Worm (Caenorhabditis elegans): ENCODE data around the gene dyf-4.
A peak's percentile ranks its signal among the peaks of the same experiment; 100 is the strongest.

The dyf-4 gene

ce11 chrV:12564902-12565301 lies 39.4 kb upstream of the dyf-4 start (continued):
- no peak for TF ChIP-seq snu-23 (GFP tag; optimal IDR thresholded peaks at IDR 0.05)
- TF ChIP-seq egl-27 (tag; optimal IDR thresholded peaks at IDR 0.05) = no peak
- TF ChIP-seq nhr-84 (tag; optimal IDR thresholded peaks at IDR 0.05) = no peak

ce11 chrV:12563187-12563586 lies 37.6 kb upstream of the dyf-4 start, which contains the start of gene mrps-5:
TSS of gene mrps-5 (plus strand) at chrV:12563487.
- TF ChIP-seq unc-86 (tag; optimal IDR thresholded peaks at IDR 0.05) = no peak
- TF ChIP-seq nhr-77 (tag; optimal IDR thresholded peaks at IDR 0.05) = no peak

- TF ChIP-seq lsy-2 (tag; optimal IDR thresholded peaks at IDR 0.05) (peak; percentile 33 to 47), rnt-1 (tag; optimal IDR thresholded peaks at IDR 0.05) (peak; percentile 14), nhr-85 (tag) (no peak), xbp-1 (tag; optimal IDR thresholded peaks at IDR 0.05) (peak; percentile 66), tlp-1 (tag; optimal IDR thresholded peaks at IDR 0.05) (no peak), snu-23 (GFP tag; optimal IDR thresholded peaks at IDR 0.05) (peak; percentile 36), swsn-7 (tag; optimal IDR thresholded peaks at IDR 0.05) (peak; percentile 25), mab-9 (GFP tag; IDR thresholded peaks at IDR 0.05) (no peak), ama-1 (optimal IDR thresholded peaks at IDR 0.05) (no peak), pax-3 (tag; optimal IDR thresholded peaks at IDR 0.05) (no peak), dpl-1 (GFP tag; optimal IDR thresholded peaks at IDR 0.05) (peak in 1 of 3 experiments; percentile 37), pag-3 (tag; optimal IDR thresholded peaks at IDR 0.05; ENCODE audit: borderline replicate concordance, insufficient read depth) (no peak), C04F5.9 (tag; optimal IDR thresholded peaks at IDR 0.05) (no peak), lin-35 (GFP tag; optimal IDR thresholded peaks at IDR 0.05) (peak; percentile 3 to 50), lin-13 (GFP tag; optimal IDR thresholded peaks at IDR 0.05) (no peak), efl-1 (optimal IDR thresholded peaks at IDR 0.05) (peak in 1 of 2 experiments; percentile 41), efl-1 (GFP tag; optimal IDR thresholded peaks at IDR 0.05 in 1 of 2) (peak in 1 of 2 experiments; percentile 40), mep-1 (tag; optimal IDR thresholded peaks at IDR 0.05) (peak; percentile 42), nhr-19 (GFP tag; conservative IDR thresholded peaks at IDR 0.05) (peak; percentile 22), blmp-1 (tag; optimal IDR thresholded peaks at IDR 0.05) (peak; percentile 30), nhr-20 (tag; optimal IDR thresholded peaks at IDR 0.05) (peak; percentile 12), nhr-84 (tag; optimal IDR thresholded peaks at IDR 0.05) (no peak), F16B12.6 (tag; optimal IDR thresholded peaks at IDR 0.05) (peak; percentile 1), nhr-71 (tag; optimal IDR thresholded peaks at IDR 0.05) (peak; percentile 38), nhr-90 (tag; optimal IDR thresholded peaks at IDR 0.05; ENCODE audit: poor library complexity) (peak; percentile 29), fkh-8 (tag; optimal IDR thresholded peaks at IDR 0.05) (no peak), grh-1 (GFP tag; IDR thresholded peaks at IDR 0.05) (no peak), nhr-47 (tag; optimal IDR thresholded peaks at IDR 0.05) (peak; percentile 2), isw-1 (GFP tag; IDR thresholded peaks at IDR 0.05) (no peak)
Measured at ce11 chrV:12560328-12560782, 34.8 kb upstream of the dyf-4 start, which contains the start of gene sel-1. TSS of gene sel-1 (plus strand) at chrV:12560732.

ce11 chrV:12556904-12557303 lies 31.4 kb upstream of the dyf-4 start:
- no peak for TF ChIP-seq ceh-88 (GFP tag; IDR thresholded peaks at IDR 0.05)
- no peak for TF ChIP-seq ztf-11 (tag; optimal IDR thresholded peaks at IDR 0.05)
- no peak for TF ChIP-seq ceh-82 (tag; optimal IDR thresholded peaks at IDR 0.05)
- no peak for TF ChIP-seq zip-4 (GFP tag; optimal IDR thresholded peaks at IDR 0.05)
- TF ChIP-seq lsy-2 (tag; optimal IDR thresholded peaks at IDR 0.05) = no peak
- TF ChIP-seq lin-35 (GFP tag; optimal IDR thresholded peaks at IDR 0.05) = no peak
- no peak for TF ChIP-seq sox-4 (tag; optimal IDR thresholded peaks at IDR 0.05)
- no peak for TF ChIP-seq irx-1 (tag; optimal IDR thresholded peaks at IDR 0.05)
- no peak for TF ChIP-seq lin-15B (tag; optimal IDR thresholded peaks at IDR 0.05)
- no peak for TF ChIP-seq Y116A8C.19 (tag; optimal IDR thresholded peaks at IDR 0.05; ENCODE audit: borderline replicate concordance)
- TF ChIP-seq ztf-4 (tag; optimal IDR thresholded peaks at IDR 0.05) = no peak
- no peak for TF ChIP-seq nhr-237 (tag; optimal IDR thresholded peaks at IDR 0.05)
- TF ChIP-seq snu-23 (GFP tag; optimal IDR thresholded peaks at IDR 0.05) = peak; percentile 25
- TF ChIP-seq elt-3 (tag; optimal IDR thresholded peaks at IDR 0.05) = peak; percentile 10 to 90 (median 75)
- TF ChIP-seq mep-1 (tag; optimal IDR thresholded peaks at IDR 0.05) = peak; percentile 22
- no peak for TF ChIP-seq unc-62 (GFP tag; optimal IDR thresholded peaks at IDR 0.05)
- no peak for TF ChIP-seq egl-13 (tag; optimal IDR thresholded peaks at IDR 0.05)
- no peak for TF ChIP-seq tlp-1 (tag; optimal IDR thresholded peaks at IDR 0.05)
- no peak for TF ChIP-seq efl-3 (GFP tag; optimal IDR thresholded peaks at IDR 0.05)
- TF ChIP-seq sptf-1 (tag; optimal IDR thresholded peaks at IDR 0.05) = no peak
- no peak for TF ChIP-seq ets-5 (GFP tag; IDR thresholded peaks at IDR 0.05)
- TF ChIP-seq nhr-71 (tag; optimal IDR thresholded peaks at IDR 0.05) = peak; percentile 74
- TF ChIP-seq skn-1 (tag; optimal IDR thresholded peaks at IDR 0.05) = no peak
